Fruit fly (Drosophila melanogaster) whole organism, pupa: ENCODE measurements around the gene CG33642.

Source experiments
- CG10348 ChIP-seq: fragments of 200-800 bp; sonication (Bioruptor generic); IDR thresholded peaks from 2 replicates; pipeline ENCODE4 v1.3.6; 2022; ENCODE audit warnings: missing biosample characterization, missing genetic modification characterization
- CG12605 ChIP-seq: fragments of 200-800 bp; sonication (Bioruptor generic); IDR thresholded peaks from 2 replicates; pipeline ENCODE4 v1.3.6; 2022; ENCODE audit warnings: missing biosample characterization, missing genetic modification characterization
- CG13204 ChIP-seq: fragments of 200-800 bp; sonication (Bioruptor generic); optimal IDR thresholded peaks from 2 replicates; lab custom pipeline; 2018; ENCODE audit warnings: missing biosample characterization, mild to moderate bottlenecking, missing genetic modification characterization, moderate library complexity
- CG14655 ChIP-seq: fragments of 200-800 bp; sonication (Bioruptor generic); optimal IDR thresholded peaks from 3 replicates; lab custom pipeline; 2017; ENCODE audit warnings: mild to moderate bottlenecking, missing biosample characterization, missing genetic modification reagents, missing genetic modification characterization
- CG15710 ChIP-seq: fragments of 200-800 bp; sonication (Bioruptor generic); optimal IDR thresholded peaks from 2 replicates; lab custom pipeline; 2018; ENCODE audit warnings: missing biosample characterization, mild to moderate bottlenecking, missing genetic modification characterization, moderate library complexity
- CG17806 ChIP-seq: fragments of 200-800 bp; sonication (Bioruptor generic); optimal IDR thresholded peaks from 2 replicates; lab custom pipeline; 2018; ENCODE audit warnings: missing biosample characterization, mild to moderate bottlenecking, missing genetic modification characterization, moderate library complexity
- CG32121 ChIP-seq: fragments of 200-800 bp; sonication (Bioruptor generic); IDR thresholded peaks from 2 replicates; pipeline ENCODE4 v1.3.6; 2022; ENCODE audit warnings: missing biosample characterization, missing genetic modification characterization
- CG34367 ChIP-seq: fragments of 200-800 bp; sonication (Bioruptor generic); optimal IDR thresholded peaks from 2 replicates; lab custom pipeline; 2018; ENCODE audit warnings: missing biosample characterization, mild to moderate bottlenecking, missing genetic modification characterization
- CG4496 ChIP-seq: fragments of 200-800 bp; sonication (Bioruptor generic); IDR thresholded peaks from 3 replicates; pipeline ENCODE4 v1.3.6; 2022; ENCODE audit warnings: missing biosample characterization, missing genetic modification characterization
- CG8159 ChIP-seq: fragments of 200-800 bp; sonication (Bioruptor generic); optimal IDR thresholded peaks from 3 replicates; lab custom pipeline; 2018; ENCODE audit warnings: missing biosample characterization, mild to moderate bottlenecking, missing genetic modification characterization, moderate library complexity
- CG8301 ChIP-seq: fragments of 200-800 bp; sonication (Bioruptor generic); optimal IDR thresholded peaks from 2 replicates; lab custom pipeline; 2018; ENCODE audit warnings: missing biosample characterization, mild to moderate bottlenecking, missing genetic modification characterization
- CG9948 ChIP-seq: fragments of 200-800 bp; sonication (Bioruptor generic); optimal IDR thresholded peaks from 2 replicates; lab custom pipeline; 2018; ENCODE audit warnings: missing biosample characterization, mild to moderate bottlenecking, missing genetic modification characterization, moderate library complexity
- D1 ChIP-seq: fragments of 200-800 bp; sonication (Bioruptor generic); optimal IDR thresholded peaks from 2 replicates; lab custom pipeline; 2018; ENCODE audit warnings: missing biosample characterization, mild to moderate bottlenecking, missing genetic modification characterization, moderate library complexity
- EcR ChIP-seq: fragments of 200-800 bp; sonication (Bioruptor generic); optimal IDR thresholded peaks from 3 replicates; lab custom pipeline; 2019; ENCODE audit warnings: missing biosample characterization, missing genetic modification characterization, mild to moderate bottlenecking, moderate library complexity, missing genetic modification reagents
- Ets98B ChIP-seq: fragments of 200-800 bp; sonication (Bioruptor generic); IDR thresholded peaks from 2 replicates; pipeline ENCODE4 v1.3.6; 2022; ENCODE audit warnings: missing biosample characterization, missing genetic modification characterization
- Pif1A ChIP-seq: fragments of 200-800 bp; sonication (Bioruptor generic); optimal IDR thresholded peaks from 3 replicates; lab custom pipeline; 2016; ENCODE audit warnings: missing biosample characterization, missing genetic modification characterization
- Pif1B ChIP-seq: fragments of 200-800 bp; sonication (Bioruptor generic); optimal IDR thresholded peaks from 3 replicates; lab custom pipeline; 2016; ENCODE audit warnings: missing biosample characterization, missing genetic modification characterization
- Snoo ChIP-seq: fragments of 200-800 bp; sonication (Bioruptor generic); optimal IDR thresholded peaks from 3 replicates; lab custom pipeline; 2017; ENCODE audit warnings: missing biosample characterization, mild to moderate bottlenecking, missing genetic modification characterization, inconsistent platforms
- fd96Ca ChIP-seq: fragments of 200-800 bp; sonication (Bioruptor generic); IDR thresholded peaks from 3 replicates; pipeline ENCODE4 v1.3.6; 2022; ENCODE audit warnings: missing biosample characterization, missing genetic modification characterization
- gl ChIP-seq: fragments of 200-800 bp; sonication (Bioruptor generic); optimal IDR thresholded peaks from 2 replicates; lab custom pipeline; 2018; ENCODE audit warnings: missing biosample characterization, mild to moderate bottlenecking, missing genetic modification characterization
- rn ChIP-seq: fragments of 200-800 bp; sonication (Bioruptor generic); IDR thresholded peaks from 2 replicates; pipeline ENCODE4 v1.3.6; 2022; ENCODE audit warnings: missing biosample characterization, missing genetic modification characterization

CG33642 gene

DNA sequence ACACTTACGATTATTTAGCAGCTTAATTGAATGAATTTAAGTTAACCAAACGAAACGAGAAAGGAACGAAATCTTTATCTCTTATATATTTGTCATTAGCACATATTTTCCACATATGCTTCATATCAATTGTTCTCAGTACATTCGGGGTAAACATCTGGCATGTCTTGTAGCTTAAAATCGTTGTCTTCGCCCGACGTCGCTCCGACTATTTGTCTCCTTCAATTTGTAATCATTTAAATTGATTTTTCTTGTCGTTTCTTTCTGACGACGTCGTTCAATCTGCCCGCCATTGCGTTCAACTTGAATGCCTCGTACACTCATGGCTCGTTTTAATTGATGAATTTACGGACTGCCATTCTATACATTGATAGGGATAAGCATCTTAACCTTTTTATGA is 40.2 kb downstream of the CG33642 start:
- no peak for TF ChIP-seq fd96Ca (GFP tag; lab: Robert Waterston, UW)
- TF ChIP-seq CG9948 (tag; lab: Kevin White, UChicago): no peak
- TF ChIP-seq Snoo: no peak
- TF ChIP-seq CG10348 (GFP tag; lab: Robert Waterston, UW): no peak
- peak; percentile 12 for TF ChIP-seq CG17806 (tag; lab: Kevin White, UChicago)
- no peak for TF ChIP-seq CG34367 (tag; lab: Kevin White, UChicago)
- TF ChIP-seq EcR (GFP tag; lab: Kevin White, UChicago): no peak
- TF ChIP-seq gl (tag; lab: Kevin White, UChicago): no peak
- TF ChIP-seq, all 21 proteins: peak for 1

DNA sequence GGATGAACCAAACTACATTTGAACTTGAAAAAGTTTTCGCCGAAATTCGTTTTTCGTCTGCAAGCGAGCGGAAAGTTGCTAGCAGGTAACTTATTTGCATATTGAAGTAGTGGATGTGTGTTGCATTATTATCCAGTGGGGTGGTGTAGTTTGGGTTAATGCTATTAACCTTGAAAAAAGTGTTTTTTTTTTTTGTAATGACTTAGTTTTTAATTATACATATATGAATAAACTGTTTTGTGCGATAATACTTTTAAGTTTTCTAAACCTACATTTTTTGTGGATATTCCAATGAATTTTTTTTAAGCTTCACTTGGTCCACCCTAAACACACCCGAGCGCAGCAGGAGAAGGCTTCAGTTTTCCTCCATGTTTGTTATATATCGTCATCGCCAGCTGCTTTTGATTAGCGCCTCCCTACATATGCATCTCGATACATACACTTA is 41.2 kb downstream of the CG33642 start:
- peak; percentile 81 for TF ChIP-seq CG17806 (tag; lab: Kevin White, UChicago)
- TF ChIP-seq CG15710 (tag; lab: Kevin White, UChicago): peak; percentile 74
- peak; percentile 68 for TF ChIP-seq CG13204 (GFP tag; lab: Kevin White, UChicago)
- TF ChIP-seq Ets98B (GFP tag; lab: Robert Waterston, UW): peak; percentile 73
- TF ChIP-seq Snoo: peak; percentile 88
- TF ChIP-seq rn (GFP tag; lab: Robert Waterston, UW): peak; percentile 68
- TF ChIP-seq gl (tag; lab: Kevin White, UChicago): peak; percentile 69
- peak; percentile 93 for TF ChIP-seq CG14655 (GFP tag; lab: Kevin White, UChicago)
- TF ChIP-seq Pif1A (GFP tag; lab: Kevin White, UChicago): peak; percentile 92
- peak; percentile 88 for TF ChIP-seq fd96Ca (GFP tag; lab: Robert Waterston, UW)
- peak; percentile 46; the same call in 1 of the 2 replicates for TF ChIP-seq CG12605 (GFP tag; lab: Robert Waterston, UW)
- peak; percentile 90 for TF ChIP-seq CG9948 (tag; lab: Kevin White, UChicago)
- 0 out of 2 replicates have a peak, but pooled peaks have one; percentile 15 for TF ChIP-seq CG10348 (GFP tag; lab: Robert Waterston, UW)
- peak; percentile 95 for TF ChIP-seq Pif1B (GFP tag; lab: Kevin White, UChicago)
- peak; percentile 71 for TF ChIP-seq CG34367 (tag; lab: Kevin White, UChicago)
- TF ChIP-seq EcR (GFP tag; lab: Kevin White, UChicago): no peak
- TF ChIP-seq CG8159 (tag; lab: Kevin White, UChicago): peak; percentile 100
- peak; percentile 92 for TF ChIP-seq CG8301
- peak; percentile 84 for TF ChIP-seq CG4496 (GFP tag; lab: Robert Waterston, UW)
- peak; percentile 57 for TF ChIP-seq D1 (tag; lab: Kevin White, UChicago)
- TF ChIP-seq CG32121: peak; percentile 83

DNA sequence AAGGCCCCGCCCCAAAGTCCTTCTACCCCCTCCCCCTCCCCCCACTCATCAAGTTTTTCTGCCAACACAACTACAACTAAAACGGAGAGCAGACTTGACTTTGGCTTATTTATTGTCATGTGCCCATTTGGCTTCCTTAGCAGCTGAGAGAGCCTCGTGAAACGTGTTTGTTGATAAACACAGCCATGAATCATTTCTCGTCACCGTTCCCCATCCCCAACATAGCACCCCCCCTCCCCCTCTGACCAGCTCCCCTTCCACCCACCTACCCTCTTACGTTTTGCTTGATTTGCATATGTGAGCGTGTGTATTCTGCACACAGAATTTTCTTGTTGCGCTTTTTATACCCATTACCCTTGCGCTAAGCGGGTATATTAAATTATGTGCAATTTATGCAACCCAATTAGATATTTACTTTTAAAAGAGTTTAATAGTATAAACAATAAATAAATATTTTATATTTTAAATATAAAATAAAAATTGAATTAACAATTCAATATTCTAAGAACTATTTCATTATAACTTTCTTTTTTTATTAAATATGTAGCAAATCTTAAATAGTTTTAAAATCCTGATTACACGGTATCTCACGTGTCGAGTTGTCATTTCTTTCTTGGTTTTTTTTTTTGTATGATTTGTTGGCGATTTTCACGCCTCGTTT is 42.1 kb downstream of the CG33642 start:
- 0 out of 2 replicates have a peak, but pooled peaks have one; percentile 7 for TF ChIP-seq rn (GFP tag; lab: Robert Waterston, UW)
- TF ChIP-seq CG17806 (tag; lab: Kevin White, UChicago): peak; percentile 60
- peak; percentile 28 for TF ChIP-seq Snoo
- peak; percentile 80 for TF ChIP-seq CG8159 (tag; lab: Kevin White, UChicago)
- no peak for TF ChIP-seq CG13204 (GFP tag; lab: Kevin White, UChicago)
- TF ChIP-seq CG10348 (GFP tag; lab: Robert Waterston, UW): no peak
- TF ChIP-seq CG14655 (GFP tag; lab: Kevin White, UChicago): peak; percentile 77
- peak; percentile 74 for TF ChIP-seq D1 (tag; lab: Kevin White, UChicago)
- peak; percentile 69 for TF ChIP-seq CG15710 (tag; lab: Kevin White, UChicago)
- TF ChIP-seq CG34367 (tag; lab: Kevin White, UChicago): peak; percentile 32
- TF ChIP-seq CG32121: no peak; the same call in 1 of the 2 replicates
- TF ChIP-seq fd96Ca (GFP tag; lab: Robert Waterston, UW): peak; percentile 50; the same call in 1 of the 3 replicates
- peak; percentile 65 for TF ChIP-seq CG4496 (GFP tag; lab: Robert Waterston, UW)
- TF ChIP-seq Pif1B (GFP tag; lab: Kevin White, UChicago): peak; percentile 60
- no peak; the same call in 1 of the 2 replicates for TF ChIP-seq CG12605 (GFP tag; lab: Robert Waterston, UW)
- peak; percentile 73 for TF ChIP-seq CG9948 (tag; lab: Kevin White, UChicago)
- TF ChIP-seq Pif1A (GFP tag; lab: Kevin White, UChicago): peak; percentile 14
- peak; percentile 41 for TF ChIP-seq gl (tag; lab: Kevin White, UChicago)
- no peak for TF ChIP-seq EcR (GFP tag; lab: Kevin White, UChicago)
- TF ChIP-seq CG8301: peak; percentile 57
- peak; percentile 43 for TF ChIP-seq Ets98B (GFP tag; lab: Robert Waterston, UW)
- TF ChIP-seq, all 21 proteins: peak for 16
